Worm (Caenorhabditis elegans): Measurements from ENCODE around the gene usp-50.

DNA sequence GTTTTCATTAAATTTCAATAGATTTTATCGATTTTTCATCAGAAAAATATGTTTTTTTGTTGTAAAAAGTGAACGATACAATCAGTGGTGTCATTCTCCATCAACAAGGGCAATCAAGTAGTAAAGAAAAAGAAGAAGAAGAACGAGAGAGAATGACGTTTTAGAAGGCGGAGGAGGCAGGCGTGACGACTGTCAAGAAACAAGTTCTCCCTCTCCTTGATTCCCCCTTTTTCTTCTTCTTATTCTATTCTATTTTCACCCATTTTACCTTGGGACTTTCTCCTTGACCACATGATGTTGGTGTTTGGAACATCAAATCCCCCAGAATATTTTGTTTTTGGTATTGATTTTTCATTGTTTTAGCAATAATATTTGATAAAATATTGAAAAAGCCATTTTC is 19.0 kb upstream of the usp-50 start:
- TF ChIP-seq ama-1 (optimal IDR thresholded peaks at IDR 0.05): no peak
- TF ChIP-seq ama-1 (GFP tag; optimal IDR thresholded peaks at IDR 0.05): no peak
- no peak for TF ChIP-seq sea-2 (GFP tag; IDR thresholded peaks at IDR 0.05)
